Worm (Caenorhabditis elegans) whole organism, L4 larva: ENCODE data around the gene F36H5.18.

ENCODE experiments used
- ceh-28 ChIP-seq: fragments of 150-350 bp; optimal IDR thresholded peaks from 2 replicates; lab custom pipeline; 2014; ENCODE audit warnings: missing biosample characterization, missing genetic modification reagents, missing genetic modification characterization
- fos-1 ChIP-seq: fragments of 150-350 bp; optimal IDR thresholded peaks from 2 replicates; lab custom pipeline; 2014; ENCODE audit warnings: missing biosample characterization, missing genetic modification characterization
- lin-39 ChIP-seq: fragments of 150-350 bp; optimal IDR thresholded peaks from 2 replicates; lab custom pipeline; 2014; ENCODE audit warnings: missing biosample characterization, missing genetic modification reagents, missing genetic modification characterization
- snpc-4 ChIP-seq: fragments of 150-350 bp; optimal IDR thresholded peaks from 2 replicates; lab custom pipeline; 2014; ENCODE audit warnings: missing biosample characterization, missing genetic modification characterization

DNA sequence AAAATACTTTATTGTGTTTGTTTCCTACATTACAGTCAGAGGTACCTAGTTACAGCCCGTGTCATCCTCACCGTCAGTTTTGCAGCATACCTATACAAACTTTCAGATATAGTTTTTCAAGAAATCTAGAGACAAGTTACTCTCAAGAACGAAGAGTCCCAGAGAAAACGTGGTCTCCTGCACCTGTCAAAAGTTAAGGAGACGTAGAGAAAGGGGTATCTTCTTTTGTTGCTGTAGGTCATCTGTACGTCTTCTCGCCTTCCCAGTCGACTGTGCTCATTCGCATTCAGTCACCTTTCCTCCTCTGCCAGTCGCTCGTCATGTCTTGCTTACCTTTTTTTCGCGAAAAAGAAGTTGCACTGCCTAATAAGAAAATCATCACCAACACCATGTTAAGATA, 1.9 kb downstream of the F36H5.18 start, which contains the start of gene F36H5.4:
- no peak for TF ChIP-seq ceh-28
- TF ChIP-seq fos-1 (tag; lab: Kevin White, UChicago), result no peak
- no peak for TF ChIP-seq lin-39
- TF ChIP-seq snpc-4 (tag; lab: Kevin White, UChicago), result no peak
